Fruit fly (Drosophila melanogaster): Measurements from ENCODE around the gene CG32170.
A peak's percentile ranks its signal among the peaks of the same experiment; 100 is the strongest.

The CG32170 gene

DNA sequence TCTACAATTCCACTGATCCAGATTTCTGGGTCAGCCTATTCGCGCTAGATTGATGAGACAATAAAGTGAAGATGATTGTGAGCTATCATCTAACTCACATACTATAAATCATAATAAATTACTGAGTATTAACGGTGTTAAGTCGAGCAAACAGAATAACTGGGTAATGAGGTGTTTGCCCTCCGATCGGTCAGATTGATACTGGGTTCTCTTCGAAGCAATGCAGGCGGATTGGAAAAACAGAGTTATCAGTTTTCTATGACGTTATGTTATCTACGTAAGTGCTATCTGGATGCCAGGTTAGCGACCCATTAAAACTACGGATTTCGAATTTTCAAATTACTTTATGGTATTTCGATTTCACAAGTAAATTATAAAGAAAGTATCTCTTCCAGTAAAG, 14.8 kb downstream of the CG32170 start:
- TF ChIP-seq CG5204 (GFP tag; optimal IDR thresholded peaks at IDR 0.05) = no peak
- no peak for TF ChIP-seq CG1620 (GFP tag; optimal IDR thresholded peaks at IDR 0.05)
- no peak for TF ChIP-seq Clk (GFP tag; optimal IDR thresholded peaks at IDR 0.05)
- TF ChIP-seq kay (GFP tag; ENCODE audit: borderline replicate concordance) = peak; percentile 32
- TF ChIP-seq Hr96 (GFP tag; optimal IDR thresholded peaks at IDR 0.05) = no peak
- TF ChIP-seq ovo (GFP tag; optimal IDR thresholded peaks at IDR 0.05) = no peak
- no peak for TF ChIP-seq CG7101 (tag; optimal IDR thresholded peaks at IDR 0.05)
- TF ChIP-seq cic (GFP tag; optimal IDR thresholded peaks at IDR 0.05) = no peak

DNA sequence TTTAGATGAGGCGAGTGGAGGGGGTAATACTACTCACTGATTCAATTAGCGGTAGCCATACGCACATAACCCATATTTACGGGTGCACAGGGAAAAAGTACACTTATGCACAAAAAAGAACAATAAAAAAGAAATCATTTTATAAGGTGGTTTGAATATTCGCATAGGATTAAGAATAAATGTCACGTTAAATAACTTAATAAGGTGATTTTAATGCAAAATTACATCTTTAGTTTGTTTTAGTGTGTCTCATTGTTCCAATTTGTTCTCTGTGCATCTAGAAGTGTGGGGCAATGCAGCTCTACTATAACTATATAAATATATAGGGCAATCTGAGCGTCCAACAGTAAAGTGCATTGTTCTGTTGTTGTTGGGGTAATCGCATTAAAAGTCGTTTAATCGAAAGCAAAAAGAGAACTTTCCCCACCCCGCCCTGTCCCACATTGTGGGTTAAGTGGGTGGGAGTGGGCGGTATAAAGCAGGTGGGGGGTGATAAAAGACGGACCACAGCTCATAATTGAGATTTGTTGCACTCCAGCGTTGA, 15.7 kb downstream of the CG32170 start:
- TF ChIP-seq CG5204 (GFP tag; optimal IDR thresholded peaks at IDR 0.05) (peak; percentile 6), CG7045 (GFP tag; optimal IDR thresholded peaks at IDR 0.05) (peak; percentile 21), CG14711 (tag; optimal IDR thresholded peaks at IDR 0.05) (peak; percentile 5), kay (GFP tag; ENCODE audit: borderline replicate concordance) (no peak), Hr96 (GFP tag; optimal IDR thresholded peaks at IDR 0.05) (no peak)

DNA sequence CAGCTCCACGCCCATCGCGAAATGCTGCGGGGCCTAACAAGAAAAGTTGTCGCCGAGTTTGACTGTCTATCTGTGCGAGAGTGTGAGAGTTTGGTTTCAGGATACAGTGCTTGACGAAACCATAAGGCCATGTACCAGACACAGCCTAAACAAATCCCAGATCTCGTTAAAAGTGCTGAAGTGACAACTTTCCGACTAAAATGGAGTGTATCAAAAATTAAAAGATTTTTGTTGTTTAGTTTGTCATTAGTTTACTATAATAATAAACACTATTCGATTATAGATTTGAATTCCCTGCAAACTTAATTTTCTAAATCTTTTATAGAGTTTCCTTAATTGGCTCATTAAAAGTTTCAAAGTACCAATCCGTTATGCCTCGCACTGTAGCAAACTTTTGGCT, 16.5 kb downstream of the CG32170 start:
- no peak for TF ChIP-seq CG7101 (tag; optimal IDR thresholded peaks at IDR 0.05)
- no peak for TF ChIP-seq bab1 (GFP tag; optimal IDR thresholded peaks at IDR 0.05)
- TF ChIP-seq ovo (GFP tag; optimal IDR thresholded peaks at IDR 0.05) = no peak
- TF ChIP-seq cnc (optimal IDR thresholded peaks at IDR 0.05) = no peak
- TF ChIP-seq tj (GFP tag; optimal IDR thresholded peaks at IDR 0.05) = no peak

dm6 chr3L:16896408-16896807, 19.3 kb downstream of the CG32170 start:
- TF ChIP-seq Mnt (GFP tag; optimal IDR thresholded peaks at IDR 0.05) (no peak), bab1 (GFP tag; optimal IDR thresholded peaks at IDR 0.05) (no peak)

dm6 chr3L:16910466-16910865, 33.4 kb downstream of the CG32170 start:
- TF ChIP-seq CG33017 (tag; optimal IDR thresholded peaks at IDR 0.05) (no peak), kay (GFP tag; ENCODE audit: borderline replicate concordance) (no peak), CG5204 (GFP tag; optimal IDR thresholded peaks at IDR 0.05) (no peak), tj (GFP tag; optimal IDR thresholded peaks at IDR 0.05) (no peak), Mnt (GFP tag; optimal IDR thresholded peaks at IDR 0.05) (no peak), CG1620 (GFP tag; optimal IDR thresholded peaks at IDR 0.05) (no peak), CG7101 (tag; optimal IDR thresholded peaks at IDR 0.05) (no peak), Clk (GFP tag; optimal IDR thresholded peaks at IDR 0.05) (no peak), toe (GFP tag; optimal IDR thresholded peaks at IDR 0.05) (no peak)

DNA sequence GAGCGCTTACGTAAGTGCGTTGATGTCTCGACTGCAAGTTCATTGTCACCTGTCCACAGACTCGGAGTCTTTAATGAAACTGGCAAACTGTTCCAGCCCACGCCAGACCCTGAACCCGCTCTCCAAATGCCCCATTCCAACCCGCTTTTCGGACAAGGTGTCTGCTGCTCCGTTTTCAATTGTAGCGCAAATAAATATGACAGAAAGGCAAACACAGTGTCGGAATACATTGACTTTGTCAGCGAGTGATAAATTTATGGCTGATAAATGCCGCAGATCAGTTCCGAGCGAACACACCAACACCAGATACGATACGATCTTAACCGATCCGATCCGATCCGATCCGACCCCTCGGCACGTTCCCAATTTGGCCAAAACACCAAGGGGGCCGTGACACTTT, 37.0 kb downstream of the CG32170 start:
- no peak for TF ChIP-seq CG7045 (GFP tag; optimal IDR thresholded peaks at IDR 0.05)
- no peak for TF ChIP-seq kay (GFP tag; ENCODE audit: borderline replicate concordance)
- TF ChIP-seq cnc (optimal IDR thresholded peaks at IDR 0.05) = no peak
- TF ChIP-seq CG7101 (tag; optimal IDR thresholded peaks at IDR 0.05) = no peak
- TF ChIP-seq CG14711 (tag; optimal IDR thresholded peaks at IDR 0.05) = no peak
- TF ChIP-seq toe (GFP tag; optimal IDR thresholded peaks at IDR 0.05) = no peak

dm6 chr3L:16915766-16916476, 38.8 kb downstream of the CG32170 start:
- peak; percentile 53 for TF ChIP-seq tj (GFP tag; optimal IDR thresholded peaks at IDR 0.05)
- TF ChIP-seq CG7045 (GFP tag; optimal IDR thresholded peaks at IDR 0.05) = no peak

DNA sequence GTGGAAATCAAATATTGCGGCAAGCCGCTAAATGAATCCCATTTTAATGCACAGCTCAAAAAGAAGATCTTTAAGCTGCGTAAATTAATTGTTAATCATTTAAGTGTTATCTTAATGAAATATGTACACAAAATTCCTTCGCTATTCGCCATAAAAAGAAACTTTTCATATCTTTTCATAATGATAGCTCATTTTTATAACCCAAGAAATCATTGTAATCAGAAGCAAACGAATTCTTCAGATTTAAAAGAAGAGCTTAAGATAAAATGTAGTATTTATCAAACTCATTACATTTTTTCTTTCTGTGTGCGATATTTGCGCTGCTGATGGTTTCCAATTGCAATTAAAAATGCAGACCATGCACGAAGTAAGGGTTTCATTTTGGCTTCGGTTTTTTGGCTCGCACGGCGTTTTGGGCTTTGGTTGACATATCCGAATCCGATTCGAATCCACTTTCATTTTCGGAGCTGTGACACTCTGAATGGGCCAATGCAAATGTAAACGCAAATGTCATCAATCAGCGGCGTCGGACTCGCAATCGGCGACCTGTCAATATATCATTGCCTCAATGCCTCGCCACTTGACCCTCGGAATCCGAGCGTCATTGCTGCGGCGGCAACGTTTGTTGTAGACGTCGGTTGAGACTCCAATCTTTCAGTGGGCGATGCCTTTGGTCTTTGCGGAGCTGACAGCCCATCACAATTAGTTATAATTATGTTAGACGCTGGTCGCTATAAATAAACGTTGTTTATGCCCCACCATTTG, 40.5 kb downstream of the CG32170 start:
- no peak for TF ChIP-seq CG1620 (GFP tag; optimal IDR thresholded peaks at IDR 0.05)
- TF ChIP-seq Hr96 (GFP tag; optimal IDR thresholded peaks at IDR 0.05) = no peak
- peak; percentile 26 for TF ChIP-seq bab1 (GFP tag; optimal IDR thresholded peaks at IDR 0.05)
- TF ChIP-seq ovo (GFP tag; optimal IDR thresholded peaks at IDR 0.05) = no peak
- no peak for TF ChIP-seq CG5204 (GFP tag; optimal IDR thresholded peaks at IDR 0.05)
- TF ChIP-seq pad (GFP tag; optimal IDR thresholded peaks at IDR 0.05) = peak; percentile 10
- TF ChIP-seq tj (GFP tag; optimal IDR thresholded peaks at IDR 0.05) = peak; percentile 97
- TF ChIP-seq Crg-1 (GFP tag; optimal IDR thresholded peaks at IDR 0.05) = no peak
- TF ChIP-seq CG14711 (tag; optimal IDR thresholded peaks at IDR 0.05) = peak; percentile 13
- no peak for TF ChIP-seq kay (GFP tag; ENCODE audit: borderline replicate concordance)
- peak; percentile 6 for TF ChIP-seq CG7101 (tag; optimal IDR thresholded peaks at IDR 0.05)

Data from whole organism, adult.